Worm (Caenorhabditis elegans): ENCODE data around the gene F46F5.7.

DNA sequence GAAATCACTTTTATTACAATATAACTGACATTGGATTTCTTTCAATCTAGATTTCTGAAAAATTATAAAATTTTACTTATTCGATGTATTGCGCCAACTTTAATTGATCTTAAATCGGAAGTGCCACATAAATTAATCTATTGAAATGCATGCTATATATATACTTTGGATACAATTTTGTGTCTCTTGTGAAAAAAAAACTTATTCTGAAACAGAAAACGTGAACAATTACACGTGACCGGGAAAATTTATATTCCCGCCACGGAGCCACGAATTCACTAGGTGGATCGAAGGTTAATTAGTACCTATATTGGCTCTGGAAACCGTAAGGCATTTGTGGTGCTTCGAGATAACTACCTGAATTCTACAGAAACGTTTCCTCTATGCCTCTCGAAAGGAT, 20.7 kb downstream of the F46F5.7 start, which contains the start of gene F46F5.14:
- no peak for TF ChIP-seq snpc-4 (tag; optimal IDR thresholded peaks at IDR 0.05)
- TF ChIP-seq lin-13 (GFP tag; optimal IDR thresholded peaks at IDR 0.05) = no peak
- TF ChIP-seq lin-11 (tag; optimal IDR thresholded peaks at IDR 0.05) = no peak
- TF ChIP-seq lsy-2 (tag; optimal IDR thresholded peaks at IDR 0.05) = no peak
- no peak for TF ChIP-seq ztf-11 (tag; optimal IDR thresholded peaks at IDR 0.05)
- TF ChIP-seq ztf-1 (GFP tag; conservative IDR thresholded peaks at IDR 0.05) = no peak
- TF ChIP-seq aly-2 (tag; optimal IDR thresholded peaks at IDR 0.05) = no peak
- no peak for TF ChIP-seq egl-27 (tag; optimal IDR thresholded peaks at IDR 0.05)
- no peak for TF ChIP-seq elt-3 (tag; optimal IDR thresholded peaks at IDR 0.05)
- TF ChIP-seq ceh-16 (tag; optimal IDR thresholded peaks at IDR 0.05) = no peak
- no peak for TF ChIP-seq lin-39 (tag; optimal IDR thresholded peaks at IDR 0.05)
- no peak for TF ChIP-seq ama-1 (optimal IDR thresholded peaks at IDR 0.05)
- no peak for TF ChIP-seq nhr-77 (tag; optimal IDR thresholded peaks at IDR 0.05)
- TF ChIP-seq elt-1 (tag; optimal IDR thresholded peaks at IDR 0.05) = no peak
